Fruit fly (Drosophila melanogaster) whole organism, embryonic: ENCODE data around the gene bys.

ENCODE experiments used
- Bdp1 ChIP-seq: fragments of 200-800 bp; sonication (Bioruptor generic); optimal IDR thresholded peaks from 3 replicates; lab custom pipeline; 2016; ENCODE audit warnings: missing biosample characterization, missing genetic modification characterization
- CG12155 ChIP-seq: fragments of 200-800 bp; sonication (Bioruptor generic); optimal IDR thresholded peaks from 3 replicates; lab custom pipeline; 2016; ENCODE audit warnings: missing biosample characterization, missing genetic modification characterization
- CG12299 ChIP-seq: fragments of 200-800 bp; sonication (Bioruptor generic); optimal IDR thresholded peaks from 2 replicates; lab custom pipeline; 2018; ENCODE audit warnings: missing biosample characterization, mild to moderate bottlenecking, missing genetic modification characterization
- CG13775 ChIP-seq: fragments of 200-800 bp; sonication (Bioruptor generic); optimal IDR thresholded peaks from 3 replicates; lab custom pipeline; 2017; ENCODE audit warnings: missing biosample characterization, mild to moderate bottlenecking, missing genetic modification characterization
- CG15011 ChIP-seq: fragments of 200-800 bp; sonication (Bioruptor generic); optimal IDR thresholded peaks from 3 replicates; lab custom pipeline; 2018; ENCODE audit warnings: missing biosample characterization, mild to moderate bottlenecking, missing genetic modification characterization
- CG17186 ChIP-seq: fragments of 200-800 bp; sonication (Bioruptor generic); optimal IDR thresholded peaks from 3 replicates; lab custom pipeline; 2017; ENCODE audit warnings: missing biosample characterization, missing genetic modification reagents, missing genetic modification characterization
- CG2116 ChIP-seq: fragments of 200-800 bp; sonication (Bioruptor generic); optimal IDR thresholded peaks from 3 replicates; lab custom pipeline; 2018; ENCODE audit warnings: missing biosample characterization, mild to moderate bottlenecking, missing genetic modification characterization
- CG30020 ChIP-seq: fragments of 200-800 bp; optimal IDR thresholded peaks from 2 replicates; lab custom pipeline; 2019; ENCODE audit warnings: missing biosample characterization, mild to moderate bottlenecking, missing genetic modification characterization, moderate library complexity
- CG34224 ChIP-seq: fragments of 200-800 bp; sonication (Bioruptor generic); IDR thresholded peaks from 3 replicates; pipeline ENCODE4 v1.3.6; 2022; ENCODE audit warnings: missing biosample characterization, missing genetic modification characterization; ENCODE audit not compliant: partially characterized antibody
- CG34376 ChIP-seq: fragments of 200-800 bp; sonication (Bioruptor generic); optimal IDR thresholded peaks from 2 replicates; lab custom pipeline; 2018; ENCODE audit warnings: missing biosample characterization, mild to moderate bottlenecking, missing genetic modification characterization
- CG4282 ChIP-seq: fragments of 200-800 bp; sonication (Bioruptor generic); optimal IDR thresholded peaks from 2 replicates; lab custom pipeline; 2016; ENCODE audit warnings: missing biosample characterization, missing genetic modification characterization
- CG6272 ChIP-seq: fragments of 200-800 bp; sonication (Bioruptor generic); IDR thresholded peaks from 2 replicates; pipeline ENCODE4 v1.3.6; 2022; ENCODE audit warnings: missing biosample characterization, missing genetic modification characterization
- CG7372 ChIP-seq: fragments of 200-800 bp; sonication (Bioruptor generic); IDR thresholded peaks from 2 replicates; pipeline ENCODE4 v1.3.6; 2022; ENCODE audit warnings: missing biosample characterization, missing genetic modification characterization
- CG9797 ChIP-seq: fragments of 200-800 bp; sonication (Bioruptor generic); optimal IDR thresholded peaks from 3 replicates; lab custom pipeline; 2018; ENCODE audit warnings: missing biosample characterization, mild to moderate bottlenecking, missing genetic modification characterization
- Camta ChIP-seq: fragments of 200-800 bp; sonication (Bioruptor generic); optimal IDR thresholded peaks from 2 replicates; lab custom pipeline; 2016; ENCODE audit warnings: missing biosample characterization, missing genetic modification characterization
- D19A ChIP-seq: fragments of 200-800 bp; optimal IDR thresholded peaks from 3 replicates; lab custom pipeline; 2019; ENCODE audit warnings: missing biosample characterization, mild to moderate bottlenecking, missing genetic modification characterization, moderate library complexity
- Dek ChIP-seq: fragments of 200-800 bp; sonication (Bioruptor generic); optimal IDR thresholded peaks from 3 replicates; lab custom pipeline; 2019; ENCODE audit warnings: missing biosample characterization, mild to moderate bottlenecking, missing genetic modification characterization, moderate library complexity
- Dip3 ChIP-seq: fragments of 200-800 bp; sonication (Bioruptor generic); optimal IDR thresholded peaks from 3 replicates; lab custom pipeline; 2016; ENCODE audit warnings: missing biosample characterization, missing genetic modification characterization
- E2f2 ChIP-seq: fragments of 200-800 bp; sonication (Bioruptor generic); IDR thresholded peaks from 2 replicates; pipeline ENCODE4 v1.3.6; 2022; ENCODE audit warnings: missing biosample characterization, missing genetic modification characterization
- H15 ChIP-seq: fragments of 200-800 bp; sonication (Bioruptor generic); IDR thresholded peaks from 3 replicates; pipeline ENCODE4 v1.3.6; 2022; ENCODE audit warnings: missing biosample characterization, missing genetic modification characterization
- HmgZ ChIP-seq: fragments of 200-800 bp; sonication (Bioruptor generic); optimal IDR thresholded peaks from 2 replicates; lab custom pipeline; 2018; ENCODE audit warnings: missing biosample characterization, mild to moderate bottlenecking, missing genetic modification characterization
- NFAT ChIP-seq: fragments of 200-800 bp; sonication (Bioruptor generic); IDR thresholded peaks from 2 replicates; pipeline ENCODE4 v1.3.6; 2022; ENCODE audit warnings: missing biosample characterization, missing genetic modification characterization
- Nf-YC ChIP-seq: fragments of 200-800 bp; optimal IDR thresholded peaks from 3 replicates; lab custom pipeline; 2019; ENCODE audit warnings: missing biosample characterization, mild to moderate bottlenecking, missing genetic modification characterization, moderate library complexity
- PHDP ChIP-seq: fragments of 200-800 bp; sonication (Bioruptor generic); optimal IDR thresholded peaks from 3 replicates; lab custom pipeline; 2018; ENCODE audit warnings: missing biosample characterization, mild to moderate bottlenecking, missing genetic modification characterization, moderate library complexity
- Pdp1 ChIP-seq, 2 experiments: fragments of 200-800 bp; sonication (Bioruptor generic); optimal IDR thresholded peaks; 3 replicates each; lab custom pipeline; 2016; ENCODE audit warnings: missing biosample characterization in 2 of 2, missing genetic modification characterization in 2 of 2, mild to moderate bottlenecking in 1 of 2, moderate library complexity in 1 of 2
- Ptx1 ChIP-seq: fragments of 200-800 bp; sonication (Bioruptor generic); IDR thresholded peaks from 2 replicates; pipeline ENCODE4 v1.3.6; 2022; ENCODE audit warnings: missing biosample characterization, missing genetic modification characterization
- Sry-δ ChIP-seq: fragments of 200-800 bp; sonication (Bioruptor generic); optimal IDR thresholded peaks from 2 replicates; lab custom pipeline; 2016; ENCODE audit warnings: missing biosample characterization, missing genetic modification characterization
- Ssrp ChIP-seq: fragments of 200-800 bp; sonication (Bioruptor generic); optimal IDR thresholded peaks from 2 replicates; lab custom pipeline; 2018; ENCODE audit warnings: missing biosample characterization, mild to moderate bottlenecking, missing genetic modification characterization, moderate library complexity
- chm ChIP-seq: fragments of 200-800 bp; sonication (Bioruptor generic); IDR thresholded peaks from 2 replicates; pipeline ENCODE4 v1.3.6; 2022; ENCODE audit warnings: missing biosample characterization, missing genetic modification characterization
- danr ChIP-seq: fragments of 200-800 bp; sonication (Bioruptor generic); IDR thresholded peaks from 2 replicates; pipeline ENCODE4 v1.3.6; 2022; ENCODE audit warnings: missing biosample characterization, missing genetic modification characterization
- dati ChIP-seq: fragments of 200-800 bp; sonication (Bioruptor generic); IDR thresholded peaks from 2 replicates; pipeline ENCODE4 v1.3.6; 2022; ENCODE audit warnings: missing biosample characterization, missing genetic modification characterization
- dimm ChIP-seq: fragments of 200-800 bp; sonication (Bioruptor generic); IDR thresholded peaks from 2 replicates; pipeline ENCODE4 v1.3.6; 2022; ENCODE audit warnings: missing biosample characterization, missing genetic modification characterization
- fd3F ChIP-seq: fragments of 200-800 bp; sonication (Bioruptor generic); optimal IDR thresholded peaks from 2 replicates; lab custom pipeline; 2018; ENCODE audit warnings: missing biosample characterization, mild to moderate bottlenecking, missing genetic modification characterization, moderate library complexity
- grau ChIP-seq: fragments of 200-800 bp; optimal IDR thresholded peaks from 3 replicates; lab custom pipeline; 2019; ENCODE audit warnings: missing biosample characterization, mild to moderate bottlenecking, missing genetic modification characterization, moderate library complexity
- gsb ChIP-seq: fragments of 200-800 bp; sonication (Bioruptor generic); IDR thresholded peaks from 2 replicates; pipeline ENCODE4 v1.3.6; 2022; ENCODE audit warnings: missing biosample characterization, missing genetic modification characterization
- hb ChIP-seq: fragments of 200-800 bp; sonication (Bioruptor generic); IDR thresholded peaks from 3 replicates; pipeline ENCODE4 v1.3.6; 2022; ENCODE audit warnings: missing biosample characterization, missing genetic modification characterization; ENCODE audit not compliant: partially characterized antibody
- insv ChIP-seq, 2 experiments: fragments of 200-800 bp; sonication (Bioruptor generic); optimal IDR thresholded peaks; 3 replicates each; lab custom pipeline; 2016 to 2018; ENCODE audit warnings: missing biosample characterization in 2 of 2, missing genetic modification characterization in 2 of 2
- inv ChIP-seq: fragments of 200-800 bp; sonication (Bioruptor generic); IDR thresholded peaks from 2 replicates; pipeline ENCODE4 v1.3.6; 2022; ENCODE audit warnings: missing biosample characterization, missing genetic modification characterization; ENCODE audit not compliant: partially characterized antibody
- klu ChIP-seq: fragments of 200-800 bp; sonication (Bioruptor generic); IDR thresholded peaks from 2 replicates; pipeline ENCODE4 v1.3.6; 2022; ENCODE audit warnings: missing biosample characterization, missing genetic modification characterization
- luna ChIP-seq: fragments of 200-800 bp; sonication (Bioruptor generic); optimal IDR thresholded peaks from 2 replicates; lab custom pipeline; 2016; ENCODE audit warnings: missing biosample characterization, missing genetic modification characterization
- mam ChIP-seq: fragments of 200-800 bp; sonication (Bioruptor generic); optimal IDR thresholded peaks from 3 replicates; lab custom pipeline; 2016; ENCODE audit warnings: missing biosample characterization, missing genetic modification characterization
- phol ChIP-seq: fragments of 200-800 bp; sonication (Bioruptor generic); optimal IDR thresholded peaks from 3 replicates; lab custom pipeline; 2018; ENCODE audit warnings: missing biosample characterization, mild to moderate bottlenecking, missing genetic modification characterization, moderate library complexity

bys gene

DNA sequence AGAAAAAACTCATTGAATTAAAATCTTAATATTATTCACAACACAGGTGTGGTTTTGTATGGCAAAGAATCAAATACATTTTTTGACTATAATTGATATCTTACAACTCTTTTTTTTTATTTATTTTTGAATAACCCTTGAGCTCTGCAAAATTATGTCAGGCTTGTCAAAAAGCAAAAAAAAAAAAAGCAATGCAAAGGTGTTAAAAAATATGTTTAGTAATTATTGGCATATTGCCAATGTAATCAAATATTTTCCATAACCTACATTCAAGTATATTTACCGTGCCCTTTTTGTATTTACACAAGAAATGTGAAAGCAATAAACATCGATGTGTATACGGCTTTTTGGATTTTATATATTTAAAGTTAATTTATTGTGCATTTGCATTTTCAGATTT is 27.6 kb upstream of the bys start, which contains the start of gene Ir7c:
Gene Ir7c (plus strand): TSS at position 301 of the 400 bp plus-strand sequence.
- TF ChIP-seq CG4282 (GFP tag; lab: Kevin White, UChicago) (no peak), Ssrp (tag; lab: Kevin White, UChicago) (no peak), Bdp1 (GFP tag; lab: Kevin White, UChicago) (no peak)

DNA sequence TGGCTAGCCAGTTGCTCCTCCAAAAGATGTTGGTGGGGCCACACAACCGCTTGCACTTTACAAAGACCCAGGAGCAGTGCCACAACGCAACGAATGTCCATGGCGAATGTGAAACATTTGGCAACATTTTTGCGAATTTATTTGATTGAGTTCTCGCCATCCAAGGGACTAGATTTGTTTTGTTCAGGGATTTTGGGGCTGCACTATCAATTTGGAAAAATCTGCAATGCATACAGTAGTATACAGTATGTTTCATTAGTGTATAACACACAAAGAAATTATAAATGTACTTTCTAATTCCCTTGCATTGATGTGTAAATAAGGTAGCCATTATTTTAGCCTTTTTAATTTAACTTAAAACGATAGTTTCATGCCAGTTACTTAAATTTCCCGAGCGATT is 22.9 kb upstream of the bys start, which contains the start of gene Ir7d:
Gene Ir7d (minus strand): TSS at position 101 of the 400 bp plus-strand sequence.
- no peak for TF ChIP-seq Sry-δ (GFP tag; lab: Kevin White, UChicago)
- TF ChIP-seq luna = no peak
- no peak for TF ChIP-seq CG15011 (GFP tag; lab: Kevin White, UChicago)
- no peak for TF ChIP-seq Ptx1 (GFP tag; lab: Robert Waterston, UW)
- TF ChIP-seq inv (GFP tag; lab: Robert Waterston, UW) = no peak

DNA sequence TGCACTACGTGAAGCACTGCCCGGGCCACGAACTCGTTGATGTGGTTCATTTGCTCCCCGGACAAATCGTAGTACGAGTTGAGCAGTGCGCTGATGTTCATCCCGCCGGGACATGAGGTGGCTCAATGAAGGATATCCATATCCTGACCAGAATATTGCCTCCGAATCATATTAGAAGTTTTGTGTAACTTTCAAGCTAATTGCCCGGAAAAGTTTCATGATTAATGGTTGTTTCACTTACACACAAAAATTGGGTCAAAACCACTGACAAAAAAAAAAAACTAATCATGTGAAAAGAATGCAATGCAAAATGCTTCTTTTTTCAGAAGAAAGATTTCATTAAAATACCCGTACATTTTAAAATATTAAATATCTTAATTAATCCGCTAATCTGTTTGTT is 20.1 kb upstream of the bys start, which contains the start of gene Ir7e:
Gene Ir7e (minus strand): TSS at position 101 of the 400 bp plus-strand sequence.
- TF ChIP-seq NFAT (GFP tag; lab: Robert Waterston, UW) (no peak), insv (GFP tag; optimal IDR thresholded peaks at IDR 0.05; lab: Kevin White, UChicago) (no peak), CG12155 (GFP tag; lab: Kevin White, UChicago) (no peak), H15 (GFP tag; lab: Robert Waterston, UW) (no peak), CG6272 (no peak), CG34376 (GFP tag; lab: Kevin White, UChicago) (no peak), klu (GFP tag; lab: Robert Waterston, UW) (no peak), chm (GFP tag; lab: Robert Waterston, UW) (no peak), CG30020 (tag; lab: Kevin White, UChicago) (no peak), E2f2 (GFP tag; lab: Robert Waterston, UW) (no peak), dati (GFP tag; lab: Robert Waterston, UW) (no peak), PHDP (tag; lab: Kevin White, UChicago) (no peak), HmgZ (no peak), CG2116 (GFP tag; lab: Kevin White, UChicago) (no peak), danr (GFP tag; lab: Robert Waterston, UW) (no peak), CG9797 (no peak), grau (no peak)

DNA sequence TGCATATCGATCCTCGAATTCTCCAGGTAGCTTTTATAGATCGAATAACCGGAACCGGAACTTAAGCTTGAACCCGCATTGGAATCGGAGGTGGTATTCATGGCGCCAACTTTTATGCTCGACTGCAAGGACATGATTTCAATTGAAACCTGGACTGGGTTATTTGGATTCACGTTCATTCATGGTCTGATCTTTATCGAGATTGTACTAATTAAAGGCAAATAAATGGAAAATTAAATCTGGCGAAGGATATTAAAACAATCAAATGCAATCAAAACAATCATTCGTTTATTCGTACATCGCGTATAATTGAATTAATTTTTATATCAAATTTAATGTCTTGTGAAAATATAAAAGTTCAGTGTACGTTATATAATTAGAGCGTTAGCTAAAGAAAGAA is 17.8 kb upstream of the bys start, which contains the start of gene Ir7f:
Gene Ir7f (minus strand): TSS at position 101 of the 400 bp plus-strand sequence.
- TF ChIP-seq CG17186 (GFP tag; lab: Kevin White, UChicago) (no peak), Nf-YC (tag; lab: Kevin White, UChicago) (no peak), Camta (GFP tag; lab: Kevin White, UChicago) (no peak), CG12299 (no peak), Dek (tag; lab: Kevin White, UChicago) (no peak), phol (tag; lab: Kevin White, UChicago) (no peak), Dip3 (GFP tag; lab: Kevin White, UChicago) (no peak), Pdp1 (GFP tag; optimal IDR thresholded peaks at IDR 0.05; lab: Kevin White, UChicago) (no peak), CG7372 (GFP tag; lab: Robert Waterston, UW) (no peak), fd3F (GFP tag; lab: Kevin White, UChicago) (no peak), mam (GFP tag; lab: Kevin White, UChicago) (no peak), CG13775 (no peak), hb (GFP tag; lab: Robert Waterston, UW) (no peak), CG34224 (no peak), gsb (GFP tag; lab: Robert Waterston, UW) (no peak), Ptx1 (GFP tag; lab: Robert Waterston, UW) (no peak), dimm (GFP tag; lab: Robert Waterston, UW) (no peak), D19A (tag; lab: Kevin White, UChicago) (no peak)
